Worm (Caenorhabditis elegans) whole organism, L4/young adult: ENCODE data around the gene ZK686.6.

Source experiments
- W03F9.2 ChIP-seq: fragments of 150-350 bp; optimal IDR thresholded peaks from 2 replicates; lab custom pipeline; 2014; ENCODE audit warnings: missing biosample characterization, missing genetic modification characterization
- dao-5 ChIP-seq: sonication (generic microtip); optimal IDR thresholded peaks from 2 replicates; lab custom pipeline; 2016; ENCODE audit warnings: missing genotype, missing genetic modification characterization, moderate library complexity, missing compliant biosample characterization
- him-1 ChIP-seq: sonication (generic microtip); optimal IDR thresholded peaks from 2 replicates; lab custom pipeline; 2016; ENCODE audit warnings: missing genotype, missing genetic modification reagents, missing genetic modification characterization, missing compliant biosample characterization

Gene ZK686.6

ce11 chrIII:7772901-7773300 lies at the start of gene ZK686.6, which contains the start of gene ZK686.1:
Gene ZK686.6, minus strand, starts transcription at chrIII:7773001.
Gene ZK686.1, plus strand, starts transcription at chrIII:7773134.
- no peak for TF ChIP-seq dao-5
- no peak for TF ChIP-seq him-1 (tag; lab: Kevin White, UChicago)
- TF ChIP-seq W03F9.2, result no peak

- TF ChIP-seq him-1 (tag; lab: Kevin White, UChicago), result no peak
- TF ChIP-seq W03F9.2, result no peak
- no peak for TF ChIP-seq dao-5
Measured at ce11 chrIII:7819866-7820265, 47.1 kb upstream of the ZK686.6 start.

DNA sequence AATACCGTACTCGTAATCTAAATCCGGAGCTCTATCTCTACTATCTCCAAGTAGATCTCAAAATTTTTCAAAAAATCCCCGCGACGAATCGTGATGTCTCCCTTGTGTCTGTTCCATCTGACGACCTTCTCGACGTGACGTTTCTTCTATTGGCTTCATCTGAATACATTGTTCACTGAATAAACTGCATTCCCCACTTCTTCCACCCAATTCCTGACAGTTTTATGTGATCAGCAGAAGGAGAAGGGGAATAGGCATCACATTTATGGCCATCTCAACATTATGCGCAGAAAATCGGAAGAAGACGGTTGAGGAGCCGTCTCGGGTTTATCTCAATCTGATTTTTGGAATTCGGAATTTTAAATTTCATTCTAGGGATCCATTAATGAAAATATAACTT lies 46.2 kb upstream of the ZK686.6 start:
- TF ChIP-seq dao-5, result no peak
- TF ChIP-seq W03F9.2, result no peak
- no peak for TF ChIP-seq him-1 (tag; lab: Kevin White, UChicago)

- TF ChIP-seq dao-5, result no peak
- TF ChIP-seq W03F9.2, result no peak
- no peak for TF ChIP-seq him-1 (tag; lab: Kevin White, UChicago)
Measured at ce11 chrIII:7816463-7816862, 43.7 kb upstream of the ZK686.6 start.

DNA sequence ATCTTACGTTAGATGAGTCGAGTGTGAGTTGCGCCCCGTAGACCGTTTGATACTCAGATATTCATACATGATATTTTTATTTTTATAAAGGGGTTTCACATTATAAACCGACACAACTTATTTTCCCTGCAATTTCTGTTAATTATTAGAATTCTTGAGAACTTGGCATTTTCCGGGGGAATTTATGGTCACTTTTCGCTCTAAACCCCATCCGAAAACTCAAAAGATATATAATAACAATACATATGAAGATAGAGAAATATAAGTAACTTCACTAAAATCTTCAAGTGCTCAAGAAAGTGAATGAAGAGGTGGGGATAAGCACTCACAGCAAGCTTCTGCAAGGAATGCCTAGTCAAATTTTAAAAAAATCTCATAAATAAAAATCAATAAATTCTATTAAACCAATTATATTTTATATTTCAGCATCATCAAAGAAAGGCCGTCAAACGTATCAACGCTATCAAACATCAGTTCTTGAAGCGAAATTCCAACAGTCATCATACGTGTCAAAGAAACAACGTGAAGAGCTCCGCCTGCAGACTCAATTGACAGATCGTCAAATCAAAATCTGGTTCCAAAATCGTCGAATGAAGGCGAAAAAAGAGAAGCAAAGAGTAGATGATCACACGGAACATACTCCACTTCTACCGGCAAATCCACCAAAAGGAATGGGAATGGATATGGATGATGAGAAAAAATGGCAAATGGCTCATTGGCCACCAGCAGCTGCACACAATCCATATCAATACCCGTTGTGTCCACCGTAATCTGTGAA lies 43.0 kb upstream of the ZK686.6 start:
- no peak for TF ChIP-seq dao-5
- no peak for TF ChIP-seq W03F9.2
- no peak for TF ChIP-seq him-1 (tag; lab: Kevin White, UChicago)

ce11 chrIII:7815056-7815366 lies 42.2 kb upstream of the ZK686.6 start:
- TF ChIP-seq W03F9.2 (no peak), him-1 (tag; lab: Kevin White, UChicago) (no peak), dao-5 (no peak)

DNA sequence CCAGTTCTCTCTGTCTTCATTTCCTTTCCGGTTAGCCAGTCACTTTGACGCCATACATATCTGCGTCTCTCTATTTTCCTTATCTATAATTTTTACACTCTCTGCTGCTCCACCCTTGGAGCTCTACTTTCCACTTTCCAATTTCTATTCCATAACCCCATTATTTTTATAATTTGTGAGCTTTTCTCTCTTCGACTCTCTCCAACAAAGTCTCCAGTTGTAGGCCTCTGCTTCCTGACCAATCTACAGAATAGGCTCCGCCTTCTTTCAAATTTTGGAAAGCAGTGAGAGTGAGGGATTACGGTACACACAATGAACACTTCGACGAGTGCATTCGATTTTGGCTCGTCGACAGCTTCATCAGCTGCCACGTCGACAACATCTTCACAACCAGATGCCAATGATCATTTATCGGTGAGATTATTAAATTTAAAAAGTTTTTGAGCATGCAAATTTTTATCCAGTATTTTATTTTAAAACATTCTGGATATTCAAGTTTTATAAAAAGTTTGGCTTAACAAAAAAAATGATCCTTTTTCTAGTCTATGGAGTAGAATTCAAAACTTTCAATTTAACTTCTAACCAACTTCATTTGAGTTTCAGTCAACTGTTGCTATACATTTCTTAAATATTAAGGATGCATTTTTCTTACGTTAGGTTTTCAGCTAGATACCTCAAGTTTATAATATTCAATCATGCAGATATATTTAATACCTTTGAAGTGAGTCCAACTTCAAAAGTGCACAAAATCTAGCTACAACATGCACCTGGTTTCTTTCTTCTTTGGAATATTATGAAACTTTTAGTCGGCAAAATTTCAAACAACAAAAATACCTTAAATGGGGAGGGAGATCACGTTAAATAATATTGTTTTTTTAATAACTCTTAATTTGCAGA lies 41.6 kb upstream of the ZK686.6 start, which contains the start of gene egl-5:
TSS of gene egl-5 (plus strand) at position 216 of the 897 bp plus-strand sequence.
- TF ChIP-seq him-1 (tag; lab: Kevin White, UChicago) (no peak), dao-5 (no peak), W03F9.2 (no peak)

DNA sequence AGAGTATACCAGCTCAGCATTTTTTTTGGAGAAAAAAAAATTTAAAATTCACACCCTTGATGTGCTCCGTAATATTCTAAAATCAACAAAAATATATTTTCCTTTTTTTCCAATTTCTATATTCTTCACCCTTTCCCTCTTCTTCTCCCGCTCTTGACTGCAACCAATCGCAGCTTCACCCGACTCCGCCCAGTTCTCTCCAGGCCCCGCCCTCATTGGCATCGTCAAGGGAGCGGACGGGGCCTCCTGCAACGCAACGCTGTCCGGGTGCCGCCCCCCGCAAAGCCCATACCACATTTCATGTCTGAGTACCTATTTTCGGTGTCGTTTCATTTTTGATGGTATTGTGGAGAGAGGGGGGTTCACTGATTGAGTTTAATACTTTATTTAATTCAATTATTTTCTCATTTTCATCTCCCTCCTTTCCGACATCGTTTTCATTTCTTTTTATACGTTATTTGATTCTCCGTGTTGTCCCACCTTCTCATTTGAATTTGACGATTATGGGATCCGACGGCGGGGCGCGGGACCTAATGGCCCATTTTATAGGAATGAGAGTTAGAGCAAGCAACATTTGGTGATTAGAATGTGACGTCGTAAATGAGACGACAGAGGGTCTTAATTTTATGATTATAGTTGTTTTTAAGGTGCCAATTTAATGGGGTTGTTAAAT lies 39.5 kb upstream of the ZK686.6 start:
- no peak for TF ChIP-seq W03F9.2
- no peak for TF ChIP-seq dao-5
- no peak for TF ChIP-seq him-1 (tag; lab: Kevin White, UChicago)

- TF ChIP-seq him-1 (tag; lab: Kevin White, UChicago) (no peak), W03F9.2 (no peak)
Measured at ce11 chrIII:7809033-7809432, 36.2 kb upstream of the ZK686.6 start.

DNA sequence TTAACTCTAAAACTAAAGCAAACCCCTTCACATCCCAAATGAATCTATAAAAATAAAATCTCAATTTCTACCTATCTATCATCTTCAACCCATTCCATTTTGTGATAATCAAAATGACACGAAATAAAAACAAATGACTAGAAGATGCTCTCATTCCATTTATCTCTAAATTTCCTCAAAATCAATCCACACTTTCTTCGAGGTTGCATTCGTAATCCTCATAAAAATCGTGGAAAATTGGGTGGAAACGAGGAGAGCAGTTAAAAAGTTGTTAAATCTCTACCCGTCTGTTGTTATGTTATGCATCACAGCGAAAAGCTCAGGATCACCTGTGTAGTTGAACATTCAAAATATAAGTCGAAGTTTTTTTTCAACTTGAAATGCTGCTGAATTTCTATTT lies 34.1 kb upstream of the ZK686.6 start:
- TF ChIP-seq him-1 (tag; lab: Kevin White, UChicago) (no peak), dao-5 (no peak), W03F9.2 (no peak)

DNA sequence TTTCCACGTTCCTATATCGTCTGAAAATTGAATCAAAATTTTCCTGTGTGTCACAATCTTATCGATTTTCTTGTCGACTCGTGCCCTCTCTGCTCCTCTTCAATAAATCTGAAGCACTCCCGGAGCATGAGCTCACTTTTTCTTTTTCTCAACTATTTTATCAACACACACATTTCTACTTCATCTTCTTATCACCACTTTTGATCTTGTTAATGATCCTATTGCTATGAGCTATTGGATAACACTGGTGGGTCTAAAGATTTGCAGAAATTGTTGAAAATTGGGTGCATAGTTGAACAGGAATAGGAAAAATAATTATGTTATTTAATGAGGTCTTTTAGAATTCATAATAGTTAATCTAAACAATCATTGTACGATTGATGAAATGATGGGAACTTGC lies 32.5 kb upstream of the ZK686.6 start:
- TF ChIP-seq him-1 (tag; lab: Kevin White, UChicago), result no peak

DNA sequence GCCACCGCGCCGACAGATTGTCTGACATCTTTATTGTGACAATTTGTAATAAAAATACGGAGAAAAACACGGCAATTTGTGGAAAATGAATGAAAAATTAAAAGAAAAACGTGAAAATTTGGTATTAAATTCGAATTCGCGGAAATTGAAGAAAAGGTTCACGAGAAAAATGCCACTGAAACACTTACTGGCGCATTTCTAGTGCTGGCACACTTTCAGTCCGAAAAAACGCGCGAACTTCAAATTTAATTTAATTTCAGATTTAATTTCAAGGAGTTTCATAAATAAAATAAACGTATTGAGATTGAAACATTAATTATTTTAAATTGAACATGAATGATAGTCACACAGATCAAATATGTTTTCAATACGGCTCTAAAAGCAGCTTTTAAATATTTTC lies 22.5 kb upstream of the ZK686.6 start, which contains the start of gene cyk-7:
TSS of gene cyk-7 (minus strand) at position 99 of the 400 bp plus-strand sequence.
- TF ChIP-seq W03F9.2 (no peak), him-1 (tag; lab: Kevin White, UChicago) (no peak), dao-5 (no peak)

ce11 chrIII:7792970-7793369 lies 20.2 kb upstream of the ZK686.6 start:
- no peak for TF ChIP-seq W03F9.2
- no peak for TF ChIP-seq him-1 (tag; lab: Kevin White, UChicago)
- TF ChIP-seq dao-5, result no peak

DNA sequence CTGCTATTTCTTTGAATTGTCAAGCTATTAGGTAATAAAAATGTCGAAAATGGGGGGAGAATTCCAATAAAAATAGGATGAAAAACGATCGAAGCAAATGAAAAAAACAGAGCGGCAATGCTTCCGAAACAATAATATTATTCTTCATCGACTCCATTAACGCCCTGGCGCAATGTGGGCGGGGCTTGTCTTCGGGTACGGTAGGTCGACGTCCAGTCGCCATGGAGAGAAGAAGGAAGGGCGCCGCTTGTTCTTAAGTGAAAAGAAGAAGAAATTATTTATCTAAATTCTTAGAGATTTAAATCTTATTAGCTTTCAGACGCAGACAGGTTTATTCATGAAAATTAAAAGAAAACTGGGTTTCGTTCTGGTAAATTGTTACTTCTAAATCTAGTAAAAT lies 19.4 kb upstream of the ZK686.6 start:
- no peak for TF ChIP-seq W03F9.2
- no peak for TF ChIP-seq him-1 (tag; lab: Kevin White, UChicago)
- TF ChIP-seq dao-5, result no peak
